Worm (Caenorhabditis elegans): Measurements from ENCODE around the gene hyl-1.

DNA sequence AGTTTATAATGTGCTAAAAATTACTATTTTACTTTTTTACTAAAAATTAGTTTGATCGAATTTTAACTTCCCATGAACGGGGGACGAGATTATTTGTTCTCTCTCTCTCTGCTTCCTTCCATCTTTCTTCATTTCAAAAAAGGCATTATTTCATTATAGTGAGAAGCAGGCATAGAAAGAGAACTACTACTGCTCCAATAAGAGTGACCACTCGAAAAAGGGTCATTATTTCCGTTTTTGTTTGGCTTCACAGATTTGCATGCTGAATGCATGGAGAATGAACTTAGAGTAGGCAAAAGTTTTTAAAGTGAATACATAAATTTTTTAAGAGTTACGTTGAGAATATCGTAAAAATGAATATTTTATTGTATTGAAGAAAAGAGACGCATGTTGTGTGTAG is 31.8 kb downstream of the hyl-1 start:
- TF ChIP-seq nhr-76 (tag; optimal IDR thresholded peaks at IDR 0.05) (no peak), nhr-77 (tag; optimal IDR thresholded peaks at IDR 0.05) (no peak), ces-1 (GFP tag; optimal IDR thresholded peaks at IDR 0.05) (no peak)
